Fruit fly (Drosophila melanogaster) whole organism, pupa: Measurements from ENCODE around the gene CG15760.

Source experiments
- CG13204 ChIP-seq: fragments of 200-800 bp; sonication (Bioruptor generic); optimal IDR thresholded peaks from 2 replicates; lab custom pipeline; 2018; ENCODE audit warnings: missing biosample characterization, mild to moderate bottlenecking, missing genetic modification characterization, moderate library complexity
- CG14655 ChIP-seq: fragments of 200-800 bp; sonication (Bioruptor generic); optimal IDR thresholded peaks from 3 replicates; lab custom pipeline; 2017; ENCODE audit warnings: mild to moderate bottlenecking, missing biosample characterization, missing genetic modification reagents, missing genetic modification characterization
- CG17806 ChIP-seq: fragments of 200-800 bp; sonication (Bioruptor generic); optimal IDR thresholded peaks from 2 replicates; lab custom pipeline; 2018; ENCODE audit warnings: missing biosample characterization, mild to moderate bottlenecking, missing genetic modification characterization, moderate library complexity
- CG32121 ChIP-seq: fragments of 200-800 bp; sonication (Bioruptor generic); IDR thresholded peaks from 2 replicates; pipeline ENCODE4 v1.3.6; 2022; ENCODE audit warnings: missing biosample characterization, missing genetic modification characterization
- CG34367 ChIP-seq: fragments of 200-800 bp; sonication (Bioruptor generic); optimal IDR thresholded peaks from 2 replicates; lab custom pipeline; 2018; ENCODE audit warnings: missing biosample characterization, mild to moderate bottlenecking, missing genetic modification characterization
- D1 ChIP-seq: fragments of 200-800 bp; sonication (Bioruptor generic); optimal IDR thresholded peaks from 2 replicates; lab custom pipeline; 2018; ENCODE audit warnings: missing biosample characterization, mild to moderate bottlenecking, missing genetic modification characterization, moderate library complexity
- EcR ChIP-seq: fragments of 200-800 bp; sonication (Bioruptor generic); optimal IDR thresholded peaks from 3 replicates; lab custom pipeline; 2019; ENCODE audit warnings: missing biosample characterization, missing genetic modification characterization, mild to moderate bottlenecking, moderate library complexity, missing genetic modification reagents
- Ets98B ChIP-seq: fragments of 200-800 bp; sonication (Bioruptor generic); IDR thresholded peaks from 2 replicates; pipeline ENCODE4 v1.3.6; 2022; ENCODE audit warnings: missing biosample characterization, missing genetic modification characterization
- Pif1A ChIP-seq: fragments of 200-800 bp; sonication (Bioruptor generic); optimal IDR thresholded peaks from 3 replicates; lab custom pipeline; 2016; ENCODE audit warnings: missing biosample characterization, missing genetic modification characterization
- Snoo ChIP-seq: fragments of 200-800 bp; sonication (Bioruptor generic); optimal IDR thresholded peaks from 3 replicates; lab custom pipeline; 2017; ENCODE audit warnings: missing biosample characterization, mild to moderate bottlenecking, missing genetic modification characterization, inconsistent platforms
- gl ChIP-seq: fragments of 200-800 bp; sonication (Bioruptor generic); optimal IDR thresholded peaks from 2 replicates; lab custom pipeline; 2018; ENCODE audit warnings: missing biosample characterization, mild to moderate bottlenecking, missing genetic modification characterization

DNA sequence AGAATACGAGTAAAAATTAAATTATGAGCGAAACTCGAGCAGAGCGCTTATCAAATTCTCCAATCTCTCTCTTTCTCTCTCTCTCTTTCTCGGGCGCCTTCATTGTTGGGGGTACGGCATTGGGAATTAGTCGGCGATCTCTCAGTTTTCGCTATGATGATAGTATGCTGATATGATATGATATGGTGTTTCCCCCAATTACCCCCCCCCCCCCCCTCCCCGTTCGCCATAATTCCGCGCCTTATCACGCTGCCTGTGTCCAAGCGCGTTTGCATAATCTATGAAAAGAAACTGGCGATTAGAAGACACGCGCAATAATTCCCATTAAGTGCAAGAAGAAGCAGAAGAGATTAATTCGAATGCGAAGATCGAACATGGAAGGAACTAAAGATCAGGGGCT lies 32.7 kb upstream of the CG15760 start:
- no peak for TF ChIP-seq Snoo (tag; lab: Kevin White, UChicago)
- no peak for TF ChIP-seq gl (tag; lab: Kevin White, UChicago)
- TF ChIP-seq CG34367: no peak
- TF ChIP-seq CG13204: no peak
- TF ChIP-seq CG17806: no peak
- no peak for TF ChIP-seq CG32121 (GFP tag; lab: Robert Waterston, UW)
- no peak for TF ChIP-seq D1
- no peak for TF ChIP-seq EcR (GFP tag; lab: Kevin White, UChicago)
- no peak for TF ChIP-seq CG14655
- TF ChIP-seq Pif1A (GFP tag; lab: Kevin White, UChicago): no peak
- no peak for TF ChIP-seq Ets98B (GFP tag; lab: Robert Waterston, UW)
